Worm (Caenorhabditis elegans) whole organism, L4/young adult: Measurements from ENCODE around the gene R03G8.3.

Experiments used
- W03F9.2 ChIP-seq: fragments of 150-350 bp; optimal IDR thresholded peaks from 2 replicates; lab custom pipeline; 2014; ENCODE audit warnings: missing biosample characterization, missing genetic modification characterization
- dao-5 ChIP-seq: sonication (generic microtip); optimal IDR thresholded peaks from 2 replicates; lab custom pipeline; 2016; ENCODE audit warnings: missing genotype, missing genetic modification characterization, moderate library complexity, missing compliant biosample characterization
- him-1 ChIP-seq: sonication (generic microtip); optimal IDR thresholded peaks from 2 replicates; lab custom pipeline; 2016; ENCODE audit warnings: missing genotype, missing genetic modification reagents, missing genetic modification characterization, missing compliant biosample characterization

- TF ChIP-seq W03F9.2 (tag; lab: Kevin White, UChicago): no peak
- TF ChIP-seq him-1 (tag; lab: Kevin White, UChicago): no peak
- TF ChIP-seq dao-5 (tag; lab: Kevin White, UChicago): no peak
Measured at ce11 chrX:13062934-13063585, 27.7 kb upstream of the R03G8.3 start, which contains the start of gene K03A11.5.
